Fruit fly (Drosophila melanogaster): ENCODE results near the gene CG13643.

DNA sequence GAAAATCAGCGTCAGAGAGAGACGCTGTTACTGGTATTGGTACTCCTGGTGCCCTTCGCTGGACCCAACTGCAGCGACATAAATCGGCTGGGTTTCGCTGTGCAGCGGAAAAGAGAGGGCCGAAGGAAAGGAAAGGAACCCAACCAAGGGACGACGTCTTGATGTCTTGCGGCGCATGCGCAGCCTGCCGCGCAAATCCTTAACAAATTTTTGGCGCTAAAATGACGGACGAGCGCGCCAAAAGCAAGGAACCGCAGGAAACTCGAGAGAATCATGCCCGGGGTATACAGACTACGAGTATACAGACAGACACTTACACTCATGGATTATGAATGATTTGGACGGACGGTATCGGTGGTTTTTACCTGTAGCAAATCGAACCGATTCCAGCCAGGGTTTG lies 38.8 kb downstream of the CG13643 start:
- TF ChIP-seq psq (GFP tag; optimal IDR thresholded peaks at IDR 0.05) (no peak), lola (GFP tag; optimal IDR thresholded peaks at IDR 0.05) (no peak)
